Worm (Caenorhabditis elegans) whole organism, mixed stage, embryonic: ENCODE measurements around the gene clh-1.

Source experiments
- M03D4.4 ChIP-seq: sonication (generic microtip); optimal IDR thresholded peaks from 2 replicates; lab custom pipeline; 2017; ENCODE audit warnings: mild to moderate bottlenecking, missing genetic modification characterization, missing compliant biosample characterization
- bed-3 ChIP-seq: fragments of 200-800 bp; sonication (Bioruptor generic); optimal IDR thresholded peaks from 3 replicates; lab custom pipeline; 2018; ENCODE audit warnings: mild to moderate bottlenecking, missing genetic modification characterization, moderate library complexity, missing compliant biosample characterization
- blmp-1 ChIP-seq: fragments of 150-350 bp; optimal IDR thresholded peaks from 2 replicates; lab custom pipeline; 2014; ENCODE audit warnings: missing biosample characterization, missing genetic modification characterization
- ces-1 ChIP-seq: fragments of 150-350 bp; optimal IDR thresholded peaks from 2 replicates; lab custom pipeline; 2014; ENCODE audit warnings: missing biosample characterization, missing genetic modification reagents, missing genetic modification characterization
- lin-13 ChIP-seq: fragments of 150-350 bp; optimal IDR thresholded peaks from 2 replicates; lab custom pipeline; 2014; ENCODE audit warnings: missing biosample characterization, missing genetic modification characterization
- nhr-12 ChIP-seq: fragments of 150-350 bp; optimal IDR thresholded peaks from 2 replicates; lab custom pipeline; 2014; ENCODE audit warnings: missing biosample characterization, missing genetic modification characterization
- nhr-76 ChIP-seq: sonication (generic microtip); optimal IDR thresholded peaks from 2 replicates; lab custom pipeline; 2017; ENCODE audit warnings: missing biosample characterization, missing genetic modification characterization
- pha-4 ChIP-seq: fragments of 150-350 bp; optimal IDR thresholded peaks from 2 replicates; lab custom pipeline; 2018; ENCODE audit warnings: missing biosample characterization, missing genetic modification reagents, missing genetic modification characterization
- snpc-4 ChIP-seq: fragments of 150-350 bp; optimal IDR thresholded peaks from 2 replicates; lab custom pipeline; 2014; ENCODE audit warnings: missing biosample characterization, missing genetic modification characterization
- sptf-1 ChIP-seq: sonication (generic microtip); optimal IDR thresholded peaks from 2 replicates; lab custom pipeline; 2017; ENCODE audit warnings: mild to moderate bottlenecking, missing genetic modification characterization, moderate library complexity, missing compliant biosample characterization
- unc-62 ChIP-seq: fragments of 150-350 bp; optimal IDR thresholded peaks from 2 replicates; lab custom pipeline; 2014; ENCODE audit warnings: missing biosample characterization, missing genetic modification reagents, missing genetic modification characterization

DNA sequence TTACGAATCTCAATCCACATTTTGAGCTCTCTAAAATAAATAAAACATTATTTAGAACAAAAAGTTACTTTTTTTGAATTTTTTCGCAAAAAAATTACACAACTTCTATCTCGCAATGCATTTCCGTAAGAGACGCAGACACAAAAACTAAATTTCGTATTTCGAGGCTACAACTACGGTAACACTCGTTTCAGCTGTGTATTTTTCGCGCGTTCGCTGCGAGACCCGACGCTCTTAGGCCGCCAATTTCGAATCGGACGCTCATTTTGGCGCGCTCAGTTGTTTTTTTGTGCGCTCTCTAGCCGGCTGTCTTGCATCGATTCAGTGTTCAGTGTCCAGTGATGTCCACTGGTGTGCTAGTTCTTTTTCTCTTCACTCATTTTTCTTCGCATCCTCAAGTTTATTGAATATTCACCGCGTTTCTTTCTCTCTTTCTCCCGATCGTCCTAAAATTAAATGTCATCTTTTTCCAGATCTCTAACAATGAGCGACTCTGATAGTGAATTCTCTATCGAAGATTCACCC lies 18.5 kb upstream of the clh-1 start, which contains the start of the genes npp-3 and top-2:
- peak; percentile 88 for TF ChIP-seq pha-4 (tag; lab: Kevin White, UChicago)
- TF ChIP-seq unc-62 (GFP tag; lab: Kevin White, UChicago) = no peak
- TF ChIP-seq ces-1 (GFP tag; lab: Kevin White, UChicago) = peak; percentile 79
- peak; percentile 89 for TF ChIP-seq lin-13 (tag; lab: Kevin White, UChicago)
- no peak for TF ChIP-seq blmp-1 (tag; lab: Kevin White, UChicago)
- no peak for TF ChIP-seq nhr-12
- TF ChIP-seq bed-3 (GFP tag; lab: Kevin White, UChicago) = no peak
- no peak for TF ChIP-seq nhr-76
- no peak for TF ChIP-seq M03D4.4
- peak; percentile 55 for TF ChIP-seq sptf-1 (tag; lab: Kevin White, UChicago)
- TF ChIP-seq snpc-4 (tag; lab: Kevin White, UChicago) = no peak
